Worm (Caenorhabditis elegans): ENCODE measurements around the gene asb-1.

ce11 chrIII:4568030-4568429, 27.6 kb downstream of the asb-1 start, which contains the start of gene mlcd-1:
- TF ChIP-seq him-1 (tag; optimal IDR thresholded peaks at IDR 0.05) (no peak), dao-5 (tag; optimal IDR thresholded peaks at IDR 0.05) (no peak), W03F9.2 (tag; optimal IDR thresholded peaks at IDR 0.05) (no peak)

Data from whole organism, L4/young adult.